Worm (Caenorhabditis elegans): Measurements from ENCODE around the gene F12A10.8.

ce11 chrII:5518055-5518454 lies 17.2 kb upstream of the F12A10.8 start:
- TF ChIP-seq fkh-4 (tag; optimal IDR thresholded peaks at IDR 0.05; ENCODE audit: borderline replicate concordance) (no peak), ztf-11 (tag; optimal IDR thresholded peaks at IDR 0.05) (no peak), pqm-1 (tag; optimal IDR thresholded peaks at IDR 0.05) (no peak), unc-62 (GFP tag; optimal IDR thresholded peaks at IDR 0.05) (no peak), ceh-82 (tag; optimal IDR thresholded peaks at IDR 0.05) (no peak), nhr-11 (tag; optimal IDR thresholded peaks at IDR 0.05) (no peak), swsn-7 (tag; optimal IDR thresholded peaks at IDR 0.05) (no peak), egl-27 (tag; optimal IDR thresholded peaks at IDR 0.05) (no peak), snpc-4 (tag; optimal IDR thresholded peaks at IDR 0.05) (no peak), lin-39 (tag; optimal IDR thresholded peaks at IDR 0.05) (no peak), nhr-12 (tag; optimal IDR thresholded peaks at IDR 0.05) (no peak), jun-1 (tag; optimal IDR thresholded peaks at IDR 0.05) (no peak)
